Worm (Caenorhabditis elegans): ENCODE results near the gene srt-54.

srt-54 gene

DNA sequence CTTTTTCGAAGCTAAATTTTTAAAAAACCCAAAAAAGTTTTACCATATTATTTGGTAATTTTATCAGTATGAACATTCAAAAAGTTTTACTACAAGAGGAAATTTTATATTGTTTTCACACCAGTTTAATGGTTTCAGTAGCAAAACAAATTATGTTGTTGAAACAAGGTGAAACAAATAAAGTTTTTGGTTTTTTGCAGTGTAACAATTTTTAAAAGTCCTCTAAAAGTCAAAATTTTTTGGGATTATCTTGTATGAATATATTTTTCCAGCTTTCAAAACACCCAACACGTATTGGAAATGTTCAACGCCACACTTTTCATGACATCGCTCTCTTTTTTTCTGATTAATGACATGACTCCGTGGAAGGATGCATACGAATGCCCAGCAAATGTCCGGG lies at the start of gene srt-54:
Gene srt-54, plus strand, starts transcription at position 301 of the 400 bp plus-strand sequence.
- no peak for TF ChIP-seq ceh-39 (tag; optimal IDR thresholded peaks at IDR 0.05)
- TF ChIP-seq flh-1 (GFP tag; optimal IDR thresholded peaks at IDR 0.05): no peak
- no peak for TF ChIP-seq sem-2 (GFP tag; optimal IDR thresholded peaks at IDR 0.05)
- no peak for TF ChIP-seq pha-4 (tag; optimal IDR thresholded peaks at IDR 0.05)

DNA sequence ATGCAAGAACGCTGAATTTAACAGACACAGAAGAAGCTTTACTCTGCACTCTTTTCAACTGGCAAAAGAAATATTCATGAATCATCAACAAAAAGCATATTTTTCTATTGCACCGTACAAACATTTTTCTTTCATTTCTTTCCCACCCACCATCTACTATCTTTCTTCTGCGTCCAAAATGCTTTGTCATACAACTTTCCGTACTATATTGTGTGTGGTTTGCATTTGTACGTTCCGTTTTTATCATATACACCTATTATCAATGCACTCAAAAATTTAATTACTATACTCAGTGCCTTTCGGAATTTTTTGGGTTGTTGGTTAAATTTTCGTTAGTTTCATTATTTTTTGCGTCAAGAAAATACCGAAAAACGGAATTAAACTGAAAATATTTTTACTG lies 49.4 kb upstream of the srt-54 start:
- TF ChIP-seq mep-1 (tag; optimal IDR thresholded peaks at IDR 0.05): no peak
- no peak for TF ChIP-seq cnd-1 (tag; optimal IDR thresholded peaks at IDR 0.05)
- no peak for TF ChIP-seq lin-32 (GFP tag; optimal IDR thresholded peaks at IDR 0.05)
- TF ChIP-seq ces-1 (GFP tag; optimal IDR thresholded peaks at IDR 0.05): no peak
- no peak for TF ChIP-seq unc-120 (tag; optimal IDR thresholded peaks at IDR 0.05; ENCODE audit: poor library complexity, severe bottlenecking)
- TF ChIP-seq unc-39 (tag; optimal IDR thresholded peaks at IDR 0.05): no peak
- TF ChIP-seq mab-5 (tag; optimal IDR thresholded peaks at IDR 0.05): no peak
- no peak for TF ChIP-seq unc-62 (GFP tag; optimal IDR thresholded peaks at IDR 0.05)
- TF ChIP-seq pha-4 (tag; optimal IDR thresholded peaks at IDR 0.05): no peak
- no peak for TF ChIP-seq nhr-76 (tag; optimal IDR thresholded peaks at IDR 0.05)
- no peak for TF ChIP-seq elt-1 (tag; optimal IDR thresholded peaks at IDR 0.05; ENCODE audit: borderline replicate concordance, insufficient read depth)
- no peak for TF ChIP-seq ceh-39 (tag; optimal IDR thresholded peaks at IDR 0.05)
- TF ChIP-seq ham-2 (GFP tag; optimal IDR thresholded peaks at IDR 0.05): no peak
- TF ChIP-seq lsy-2 (tag; optimal IDR thresholded peaks at IDR 0.05): no peak
- no peak for TF ChIP-seq ceh-83 (GFP tag; optimal IDR thresholded peaks at IDR 0.05)
- no peak for TF ChIP-seq blmp-1 (tag; optimal IDR thresholded peaks at IDR 0.05)

DNA sequence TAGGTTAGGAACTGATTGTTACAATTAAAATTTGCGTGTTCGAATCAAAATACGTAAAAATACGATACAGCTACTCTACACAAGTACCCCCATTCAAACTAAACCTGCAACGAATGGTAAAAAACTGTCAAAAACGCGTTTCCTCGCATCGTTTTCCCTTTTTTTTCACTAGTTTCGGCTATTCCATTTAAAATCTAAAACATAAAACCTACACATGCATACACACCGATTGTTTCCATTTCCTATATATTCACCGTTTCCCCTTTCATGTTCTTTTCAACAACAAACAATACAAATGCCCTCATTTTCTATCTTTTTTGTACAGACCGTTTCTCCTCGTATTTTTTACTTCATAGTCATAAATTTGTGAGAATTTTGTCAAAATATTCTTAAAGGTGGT lies 48.3 kb upstream of the srt-54 start:
- TF ChIP-seq nhr-76 (tag; optimal IDR thresholded peaks at IDR 0.05) (no peak), snpc-4 (tag; optimal IDR thresholded peaks at IDR 0.05) (no peak), ham-2 (GFP tag; optimal IDR thresholded peaks at IDR 0.05) (no peak), nhr-12 (tag; optimal IDR thresholded peaks at IDR 0.05) (no peak), lin-13 (tag; optimal IDR thresholded peaks at IDR 0.05) (no peak), pha-4 (tag; optimal IDR thresholded peaks at IDR 0.05) (no peak), lsy-2 (tag; optimal IDR thresholded peaks at IDR 0.05) (no peak), ceh-39 (tag; optimal IDR thresholded peaks at IDR 0.05) (no peak), ceh-43 (GFP tag; optimal IDR thresholded peaks at IDR 0.05) (no peak), unc-39 (tag; optimal IDR thresholded peaks at IDR 0.05) (no peak), unc-120 (tag; optimal IDR thresholded peaks at IDR 0.05; ENCODE audit: poor library complexity, severe bottlenecking) (no peak)

DNA sequence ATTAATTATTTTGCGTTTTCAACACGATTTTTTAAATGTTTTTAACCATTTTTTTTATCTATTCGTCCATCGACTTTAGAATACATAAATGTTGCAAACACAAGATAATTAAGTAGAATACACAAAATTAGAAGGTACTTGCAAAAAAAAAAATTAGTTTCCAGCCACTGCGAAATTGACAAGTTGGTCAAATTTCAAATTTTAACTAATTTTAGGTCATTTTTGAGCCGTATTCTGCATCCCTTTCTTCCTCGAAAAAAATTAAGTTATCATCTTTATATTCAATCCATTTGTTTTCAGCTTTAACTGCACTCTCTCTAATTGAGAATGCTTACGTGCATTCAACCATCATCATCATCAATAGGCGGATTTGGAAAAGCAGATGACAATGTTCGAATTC lies 47.7 kb upstream of the srt-54 start, which contains the start of gene egl-26:
Gene egl-26, plus strand, starts transcription at position 301 of the 400 bp plus-strand sequence.
- TF ChIP-seq zip-8 (tag; optimal IDR thresholded peaks at IDR 0.05) (no peak), lin-13 (tag; optimal IDR thresholded peaks at IDR 0.05) (no peak), bed-3 (GFP tag; optimal IDR thresholded peaks at IDR 0.05) (no peak), nhr-28 (tag; optimal IDR thresholded peaks at IDR 0.05) (no peak), ham-2 (GFP tag; optimal IDR thresholded peaks at IDR 0.05) (no peak), M03D4.4 (tag; optimal IDR thresholded peaks at IDR 0.05) (no peak), sptf-1 (tag; optimal IDR thresholded peaks at IDR 0.05) (no peak), tbx-8 (GFP tag; optimal IDR thresholded peaks at IDR 0.05) (no peak), unc-120 (tag; optimal IDR thresholded peaks at IDR 0.05; ENCODE audit: poor library complexity, severe bottlenecking) (no peak), nhr-237 (tag; optimal IDR thresholded peaks at IDR 0.05) (no peak)

DNA sequence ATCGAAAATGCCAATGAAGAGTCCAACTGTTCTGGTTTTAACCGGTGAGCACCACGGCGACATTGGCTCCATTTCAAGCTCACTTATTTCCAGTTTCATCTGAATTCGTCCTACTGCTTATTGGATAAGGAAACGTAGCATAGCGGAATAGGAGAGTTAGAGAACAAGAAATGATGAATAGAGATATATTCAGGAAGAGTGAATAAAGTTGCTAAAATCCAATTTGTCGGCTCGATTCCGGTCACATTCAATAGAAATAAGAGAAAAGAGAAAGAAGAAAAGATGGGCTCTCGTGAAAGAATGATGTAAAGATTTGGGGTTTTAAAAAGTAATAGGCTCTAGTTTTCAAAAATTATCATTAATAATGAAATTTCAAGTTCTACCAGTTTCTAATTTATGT lies 43.7 kb upstream of the srt-54 start:
- TF ChIP-seq lin-13 (tag; optimal IDR thresholded peaks at IDR 0.05) (no peak), ces-1 (GFP tag; optimal IDR thresholded peaks at IDR 0.05) (peak; percentile 97), sptf-1 (tag; optimal IDR thresholded peaks at IDR 0.05) (no peak), nhr-12 (tag; optimal IDR thresholded peaks at IDR 0.05) (no peak), cnd-1 (tag; optimal IDR thresholded peaks at IDR 0.05) (no peak), flh-1 (GFP tag; optimal IDR thresholded peaks at IDR 0.05) (no peak), ztf-11 (tag; optimal IDR thresholded peaks at IDR 0.05) (no peak)

DNA sequence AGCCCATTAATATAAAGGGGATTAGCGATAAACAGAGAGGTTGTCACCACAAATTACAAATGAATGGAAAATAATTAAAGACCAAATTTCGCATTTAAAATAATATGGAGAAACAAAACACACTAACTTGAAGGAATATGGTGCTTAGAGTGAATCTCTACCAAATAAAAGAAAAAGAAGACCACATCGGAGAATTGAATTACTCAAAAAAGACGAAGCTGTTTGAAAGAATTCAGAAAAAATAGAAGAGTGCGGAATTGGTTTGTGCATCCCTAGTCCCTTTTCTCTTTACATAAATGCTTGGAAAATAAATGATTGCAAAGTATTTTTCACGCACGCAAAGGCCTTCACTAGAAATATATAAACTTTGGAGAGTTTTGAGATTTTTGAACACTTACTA lies 43.1 kb upstream of the srt-54 start:
- TF ChIP-seq snpc-4 (tag; optimal IDR thresholded peaks at IDR 0.05) (no peak), nhr-2 (tag; optimal IDR thresholded peaks at IDR 0.05) (no peak), ces-1 (GFP tag; optimal IDR thresholded peaks at IDR 0.05) (peak; percentile 76)
